Worm (Caenorhabditis elegans) whole organism, L1 larva: Measurements from ENCODE around the gene klp-12.
A peak's percentile ranks its signal among the peaks of the same experiment; 100 is the strongest.

Source experiments
- C16A3.4 ChIP-seq: fragments of 150-350 bp; optimal IDR thresholded peaks from 2 replicates; lab custom pipeline; 2014; ENCODE audit warnings: missing biosample characterization, missing genetic modification characterization
- alr-1 ChIP-seq: fragments of 200-800 bp; sonication (Bioruptor generic); optimal IDR thresholded peaks from 2 replicates; lab custom pipeline; 2018; ENCODE audit warnings: borderline replicate concordance, mild to moderate bottlenecking, missing genetic modification characterization, missing compliant biosample characterization
- ama-1 ChIP-seq: fragments of 150-350 bp; optimal IDR thresholded peaks from 2 replicates; lab custom pipeline; 2014
- ceh-82 ChIP-seq, 3 experiments: fragments of 150-350 bp in 1 of 3; sonication (generic microtip) in 2 of 3; optimal IDR thresholded peaks; 2 replicates each; lab custom pipeline; 2014 to 2017; ENCODE audit warnings: missing biosample characterization in 3 of 3, missing genetic modification characterization in 3 of 3
- dsc-1 ChIP-seq: sonication (generic microtip); optimal IDR thresholded peaks from 2 replicates; lab custom pipeline; 2016; ENCODE audit warnings: mild to moderate bottlenecking, missing genetic modification characterization, missing compliant biosample characterization
- elt-2 ChIP-seq: sonication (generic microtip); optimal IDR thresholded peaks from 2 replicates; lab custom pipeline; 2016; ENCODE audit warnings: missing genetic modification characterization, mild to moderate bottlenecking, inconsistent platforms, missing compliant biosample characterization, missing genetic modification reagents
- fkh-10 ChIP-seq: sonication (generic microtip); optimal IDR thresholded peaks from 2 replicates; lab custom pipeline; 2017; ENCODE audit warnings: missing biosample characterization, missing genetic modification reagents, missing genetic modification characterization
- lir-3 ChIP-seq: sonication (generic microtip); optimal IDR thresholded peaks from 2 replicates; lab custom pipeline; 2016; ENCODE audit warnings: mild to moderate bottlenecking, missing genetic modification characterization, moderate library complexity, missing compliant biosample characterization; ENCODE audit not compliant: poor library complexity
- nhr-237 ChIP-seq: fragments of 150-350 bp; optimal IDR thresholded peaks from 2 replicates; lab custom pipeline; 2014; ENCODE audit warnings: missing biosample characterization, missing genetic modification characterization
- skn-1 ChIP-seq: fragments of 150-350 bp; optimal IDR thresholded peaks from 2 replicates; lab custom pipeline; 2014; ENCODE audit warnings: missing biosample characterization, missing genetic modification characterization
- unc-30 ChIP-seq: sonication (generic microtip); optimal IDR thresholded peaks from 2 replicates; lab custom pipeline; 2017; ENCODE audit warnings: missing biosample characterization, missing genetic modification characterization
- ztf-4 ChIP-seq: fragments of 150-350 bp; optimal IDR thresholded peaks from 2 replicates; lab custom pipeline; 2014; ENCODE audit warnings: missing biosample characterization, missing genetic modification characterization

DNA sequence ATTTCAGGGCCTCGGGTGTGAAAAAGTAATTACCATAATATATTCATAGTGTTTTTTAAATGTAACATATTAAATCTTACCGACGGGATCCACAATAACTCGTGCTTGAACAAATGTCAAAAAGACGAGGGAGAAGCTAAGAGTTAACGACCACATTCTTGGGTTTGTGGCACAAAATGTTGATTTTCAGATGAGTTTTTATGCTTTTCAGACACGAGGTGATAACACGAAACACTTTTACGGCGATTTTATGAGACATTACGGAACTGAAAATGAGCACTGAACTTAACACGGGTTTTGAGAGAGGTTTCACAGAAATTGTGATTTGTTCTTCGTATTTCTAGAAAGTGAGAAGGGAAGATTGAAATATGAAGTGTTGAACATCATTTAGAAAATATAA is 53.1 kb downstream of the klp-12 start, which contains the start of gene B0035.13:
- TF ChIP-seq skn-1 (tag; lab: Kevin White, UChicago) (no peak), elt-2 (tag; lab: Kevin White, UChicago) (peak; percentile 42), lir-3 (tag; lab: Kevin White, UChicago) (no peak), nhr-237 (tag; lab: Kevin White, UChicago) (no peak), ceh-82 (tag; optimal IDR thresholded peaks at IDR 0.05; lab: Kevin White, UChicago) (no peak), dsc-1 (tag; lab: Kevin White, UChicago) (no peak), fkh-10 (GFP tag; lab: Kevin White, UChicago) (no peak), unc-30 (tag; lab: Kevin White, UChicago) (no peak), ztf-4 (tag; lab: Kevin White, UChicago) (no peak), C16A3.4 (tag; lab: Kevin White, UChicago) (no peak), alr-1 (tag; lab: Kevin White, UChicago) (no peak), ama-1 (lab: Kevin White, UChicago) (no peak)
